Fruit fly (Drosophila melanogaster) whole organism, embryonic: ENCODE results near the gene Ilp6.

Source experiments
- BtbVII ChIP-seq: fragments of 200-800 bp; sonication (Bioruptor generic); optimal IDR thresholded peaks from 3 replicates; lab custom pipeline; 2017; ENCODE audit warnings: missing biosample characterization, mild to moderate bottlenecking, missing genetic modification characterization
- Bteb2 ChIP-seq: fragments of 200-800 bp; sonication (Bioruptor generic); optimal IDR thresholded peaks from 2 replicates; lab custom pipeline; 2016; ENCODE audit warnings: missing biosample characterization, missing genetic modification characterization
- CG10431 ChIP-seq: fragments of 200-800 bp; sonication (Bioruptor generic); optimal IDR thresholded peaks from 3 replicates; lab custom pipeline; 2018; ENCODE audit warnings: missing biosample characterization, mild to moderate bottlenecking, missing genetic modification characterization
- CG10979 ChIP-seq: fragments of 200-800 bp; sonication (Bioruptor generic); optimal IDR thresholded peaks from 2 replicates; lab custom pipeline; 2018; ENCODE audit warnings: missing biosample characterization, mild to moderate bottlenecking, missing genetic modification characterization, moderate library complexity
- CG11247 ChIP-seq: fragments of 200-800 bp; sonication (Bioruptor generic); IDR thresholded peaks from 2 replicates; pipeline ENCODE4 v1.3.6; 2022; ENCODE audit warnings: missing biosample characterization, missing genetic modification characterization
- CG12071 ChIP-seq: fragments of 200-800 bp; sonication (Bioruptor generic); optimal IDR thresholded peaks from 3 replicates; lab custom pipeline; 2018; ENCODE audit warnings: missing biosample characterization, mild to moderate bottlenecking, missing genetic modification characterization
- CG12155 ChIP-seq: fragments of 200-800 bp; sonication (Bioruptor generic); optimal IDR thresholded peaks from 3 replicates; lab custom pipeline; 2016; ENCODE audit warnings: missing biosample characterization, missing genetic modification characterization
- CG12391 ChIP-seq: fragments of 200-800 bp; sonication (Bioruptor generic); optimal IDR thresholded peaks from 3 replicates; lab custom pipeline; 2018; ENCODE audit warnings: missing biosample characterization, mild to moderate bottlenecking, missing genetic modification characterization, moderate library complexity
- CG1603 ChIP-seq: fragments of 200-800 bp; sonication (Bioruptor generic); optimal IDR thresholded peaks from 2 replicates; lab custom pipeline; 2019; ENCODE audit warnings: missing biosample characterization, mild to moderate bottlenecking, missing genetic modification characterization, moderate library complexity
- CG16813 ChIP-seq: fragments of 200-800 bp; sonication (Bioruptor generic); IDR thresholded peaks from 3 replicates; pipeline ENCODE4 v1.3.6; 2022; ENCODE audit warnings: missing biosample characterization, missing genetic modification characterization; ENCODE audit not compliant: partially characterized antibody
- CG16863 ChIP-seq: fragments of 200-800 bp; sonication (Bioruptor generic); optimal IDR thresholded peaks from 3 replicates; lab custom pipeline; 2016; ENCODE audit warnings: missing biosample characterization, missing genetic modification characterization
- CG17802 ChIP-seq: fragments of 200-800 bp; sonication (Bioruptor generic); optimal IDR thresholded peaks from 2 replicates; lab custom pipeline; 2018; ENCODE audit warnings: missing biosample characterization, mild to moderate bottlenecking, missing genetic modification characterization, moderate library complexity
- CG18262 ChIP-seq: fragments of 200-800 bp; optimal IDR thresholded peaks from 3 replicates; lab custom pipeline; 2019; ENCODE audit warnings: missing biosample characterization, mild to moderate bottlenecking, missing genetic modification characterization, moderate library complexity
- CG2889 ChIP-seq: fragments of 200-800 bp; sonication (Bioruptor generic); IDR thresholded peaks from 3 replicates; pipeline ENCODE4 v1.3.6; 2022; ENCODE audit warnings: missing biosample characterization, missing genetic modification characterization
- CG30403 ChIP-seq: fragments of 200-800 bp; sonication (Bioruptor generic); optimal IDR thresholded peaks from 3 replicates; lab custom pipeline; 2016; ENCODE audit warnings: missing biosample characterization, missing genetic modification characterization
- CG31224 ChIP-seq: fragments of 200-800 bp; sonication (Bioruptor generic); IDR thresholded peaks from 2 replicates; pipeline ENCODE4 v1.3.6; 2022; ENCODE audit warnings: missing biosample characterization, missing genetic modification characterization
- CG32532 ChIP-seq: fragments of 200-800 bp; sonication (Bioruptor generic); IDR thresholded peaks from 2 replicates; pipeline ENCODE4 v1.3.6; 2022; ENCODE audit warnings: missing biosample characterization, missing genetic modification characterization
- CG34224 ChIP-seq: fragments of 200-800 bp; sonication (Bioruptor generic); IDR thresholded peaks from 3 replicates; pipeline ENCODE4 v1.3.6; 2022; ENCODE audit warnings: missing biosample characterization, missing genetic modification characterization; ENCODE audit not compliant: partially characterized antibody
- CG34422 ChIP-seq: fragments of 200-800 bp; sonication (Bioruptor generic); IDR thresholded peaks from 3 replicates; pipeline ENCODE4 v1.3.6; 2022; ENCODE audit warnings: missing biosample characterization, missing genetic modification characterization
- CG3995 ChIP-seq: fragments of 200-800 bp; sonication (Bioruptor generic); optimal IDR thresholded peaks from 3 replicates; lab custom pipeline; 2016; ENCODE audit warnings: missing biosample characterization, missing genetic modification characterization
- CG4730 ChIP-seq: fragments of 200-800 bp; sonication (Bioruptor generic); IDR thresholded peaks from 2 replicates; pipeline ENCODE4 v1.3.6; 2022; ENCODE audit warnings: missing biosample characterization, missing genetic modification characterization
- CG7372 ChIP-seq: fragments of 200-800 bp; sonication (Bioruptor generic); IDR thresholded peaks from 2 replicates; pipeline ENCODE4 v1.3.6; 2022; ENCODE audit warnings: missing biosample characterization, missing genetic modification characterization
- CG7987 ChIP-seq: fragments of 200-800 bp; sonication (Bioruptor generic); optimal IDR thresholded peaks from 2 replicates; lab custom pipeline; 2018; ENCODE audit warnings: missing biosample characterization, mild to moderate bottlenecking, missing genetic modification characterization, moderate library complexity
- CG8281 ChIP-seq: fragments of 200-800 bp; sonication (Bioruptor generic); optimal IDR thresholded peaks from 2 replicates; lab custom pipeline; 2018; ENCODE audit warnings: missing biosample characterization, mild to moderate bottlenecking, missing genetic modification characterization, moderate library complexity
- CoRest ChIP-seq: fragments of 200-800 bp; sonication (Bioruptor generic); optimal IDR thresholded peaks from 3 replicates; lab custom pipeline; 2018; ENCODE audit warnings: missing biosample characterization, mild to moderate bottlenecking, missing genetic modification characterization, moderate library complexity
- GATAe ChIP-seq: fragments of 200-800 bp; sonication (Bioruptor generic); conservative IDR thresholded peaks from 2 replicates; pipeline ENCODE4 v1.3.6; 2022; ENCODE audit warnings: missing biosample characterization, missing genetic modification characterization
- HHEX ChIP-seq: fragments of 200-800 bp; sonication (Bioruptor generic); optimal IDR thresholded peaks from 3 replicates; lab custom pipeline; 2017; ENCODE audit warnings: missing biosample characterization, mild to moderate bottlenecking, missing genetic modification characterization, missing genetic modification reagents
- Nf-YC ChIP-seq: fragments of 200-800 bp; optimal IDR thresholded peaks from 3 replicates; lab custom pipeline; 2019; ENCODE audit warnings: missing biosample characterization, mild to moderate bottlenecking, missing genetic modification characterization, moderate library complexity
- Oli ChIP-seq: fragments of 200-800 bp; sonication (Bioruptor generic); optimal IDR thresholded peaks from 2 replicates; lab custom pipeline; 2018; ENCODE audit warnings: missing biosample characterization, mild to moderate bottlenecking, missing genetic modification characterization, moderate library complexity
- Sox102F ChIP-seq: fragments of 200-800 bp; sonication (Bioruptor generic); optimal IDR thresholded peaks from 2 replicates; lab custom pipeline; 2018; ENCODE audit warnings: missing biosample characterization, mild to moderate bottlenecking, missing genetic modification characterization, moderate library complexity
- Trl ChIP-seq, 3 experiments: fragments of >200 bp in 2 of 3; fragments of 200-800 bp in 1 of 3; sonication (Bioruptor generic) in 1 of 3; optimal IDR thresholded peaks; 2 replicates in 1 of 3; 3 replicates in 2 of 3; lab custom pipeline; 2016 to 2017; ENCODE audit warnings: missing biosample characterization in 1 of 3, missing genetic modification characterization in 1 of 3
- Xrp1 ChIP-seq: fragments of 200-800 bp; sonication (Bioruptor generic); IDR thresholded peaks from 2 replicates; pipeline ENCODE4 v1.3.6; 2022; ENCODE audit warnings: missing biosample characterization, missing genetic modification characterization
- ase ChIP-seq: fragments of 200-800 bp; sonication (Bioruptor generic); IDR thresholded peaks from 3 replicates; pipeline ENCODE4 v1.3.6; 2022; ENCODE audit warnings: missing biosample characterization, missing genetic modification characterization
- cad ChIP-seq: fragments of >200 bp; optimal IDR thresholded peaks from 2 replicates; lab custom pipeline; 2017; ENCODE audit warnings: missing biosample characterization, missing genetic modification characterization
- chm ChIP-seq: fragments of 200-800 bp; sonication (Bioruptor generic); IDR thresholded peaks from 2 replicates; pipeline ENCODE4 v1.3.6; 2022; ENCODE audit warnings: missing biosample characterization, missing genetic modification characterization
- ci ChIP-seq: fragments of 200-800 bp; sonication (Bioruptor generic); IDR thresholded peaks from 3 replicates; pipeline ENCODE4 v1.3.6; 2022; ENCODE audit warnings: missing biosample characterization, missing genetic modification characterization
- dan ChIP-seq: fragments of 200-800 bp; sonication (Bioruptor generic); IDR thresholded peaks from 2 replicates; pipeline ENCODE4 v1.3.6; 2022; ENCODE audit warnings: missing biosample characterization, missing genetic modification characterization
- danr ChIP-seq: fragments of 200-800 bp; sonication (Bioruptor generic); IDR thresholded peaks from 2 replicates; pipeline ENCODE4 v1.3.6; 2022; ENCODE audit warnings: missing biosample characterization, missing genetic modification characterization
- dati ChIP-seq: fragments of 200-800 bp; sonication (Bioruptor generic); IDR thresholded peaks from 2 replicates; pipeline ENCODE4 v1.3.6; 2022; ENCODE audit warnings: missing biosample characterization, missing genetic modification characterization
- disco-r ChIP-seq: fragments of 200-800 bp; sonication (Bioruptor generic); optimal IDR thresholded peaks from 2 replicates; lab custom pipeline; 2016; ENCODE audit warnings: missing biosample characterization, missing genetic modification characterization
- gsb ChIP-seq: fragments of 200-800 bp; sonication (Bioruptor generic); IDR thresholded peaks from 2 replicates; pipeline ENCODE4 v1.3.6; 2022; ENCODE audit warnings: missing biosample characterization, missing genetic modification characterization
- gsb-n ChIP-seq: fragments of 200-800 bp; sonication (Bioruptor generic); optimal IDR thresholded peaks from 3 replicates; lab custom pipeline; 2018; ENCODE audit warnings: missing biosample characterization, mild to moderate bottlenecking, missing genetic modification characterization
- h ChIP-seq: fragments of >200 bp; optimal IDR thresholded peaks from 2 replicates; lab custom pipeline; 2017
- hkb ChIP-seq, 2 experiments: fragments of 200-800 bp in 1 of 2; fragments of >200 bp in 1 of 2; sonication (Bioruptor generic) in 1 of 2; IDR thresholded peaks in 1 of 2; optimal IDR thresholded peaks in 1 of 2; 2 replicates each; pipeline versions ENCODE4 v1.3.6 to Lab custom; 2017 to 2022; ENCODE audit warnings: missing biosample characterization in 1 of 2, missing genetic modification characterization in 1 of 2
- lab ChIP-seq: fragments of 200-800 bp; sonication (Bioruptor generic); optimal IDR thresholded peaks from 3 replicates; lab custom pipeline; 2017; ENCODE audit warnings: missing biosample characterization, missing genetic modification characterization, mild to moderate bottlenecking, moderate library complexity, missing genetic modification reagents
- mirr ChIP-seq: fragments of 200-800 bp; sonication (Bioruptor generic); optimal IDR thresholded peaks from 3 replicates; lab custom pipeline; 2018; ENCODE audit warnings: missing biosample characterization, mild to moderate bottlenecking, missing genetic modification characterization
- pb ChIP-seq: fragments of 200-800 bp; sonication (Bioruptor generic); optimal IDR thresholded peaks from 3 replicates; lab custom pipeline; 2016; ENCODE audit warnings: missing biosample characterization, missing genetic modification characterization
- phol ChIP-seq: fragments of 200-800 bp; sonication (Bioruptor generic); optimal IDR thresholded peaks from 3 replicates; lab custom pipeline; 2018; ENCODE audit warnings: missing biosample characterization, mild to moderate bottlenecking, missing genetic modification characterization, moderate library complexity
- schlank ChIP-seq: fragments of 200-800 bp; sonication (Bioruptor generic); optimal IDR thresholded peaks from 2 replicates; lab custom pipeline; 2018; ENCODE audit warnings: missing biosample characterization, mild to moderate bottlenecking, missing genetic modification characterization
- sob ChIP-seq: fragments of 200-800 bp; sonication (Bioruptor generic); IDR thresholded peaks from 2 replicates; pipeline ENCODE4 v1.3.6; 2022; ENCODE audit warnings: missing biosample characterization, missing genetic modification characterization

The Ilp6 gene

DNA sequence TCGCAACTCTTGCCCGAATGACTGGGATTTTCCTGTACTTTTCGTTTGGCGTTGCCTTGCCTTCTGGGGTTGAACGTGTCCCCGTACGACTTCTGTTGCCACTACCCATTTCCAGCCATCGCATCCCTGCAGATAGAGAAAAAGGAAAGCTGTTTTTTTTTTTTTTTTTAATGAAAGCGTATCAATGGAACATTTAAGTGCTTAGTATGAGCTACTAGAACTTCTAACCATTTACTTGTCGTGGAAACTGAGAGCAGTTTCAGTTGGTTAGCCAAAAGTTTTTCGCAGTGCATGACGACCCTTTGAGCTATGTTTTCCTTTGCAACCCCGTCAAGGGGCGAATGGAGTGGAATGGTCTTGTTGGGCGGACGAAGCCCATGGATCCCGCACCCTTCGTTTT is 5.1 kb downstream of the Ilp6 start (continued):
- TF ChIP-seq Trl (optimal IDR thresholded peaks at IDR 0.05; lab: Kevin White, UChicago) = no peak
- TF ChIP-seq Trl (GFP tag; optimal IDR thresholded peaks at IDR 0.05; lab: Kevin White, UChicago) = peak; percentile 66
- TF ChIP-seq CoRest = peak; percentile 68
- peak; percentile 3 for TF ChIP-seq CG7987
- peak; percentile 31; the same call in 1 of the 2 replicates for TF ChIP-seq CG31224 (GFP tag; lab: Robert Waterston, UW)
- TF ChIP-seq Xrp1 (GFP tag; lab: Robert Waterston, UW) = peak; percentile 80
- peak; percentile 59; the same call in 1 of the 3 replicates for TF ChIP-seq CG2889 (GFP tag; lab: Robert Waterston, UW)
- no peak for TF ChIP-seq hkb (optimal IDR thresholded peaks at IDR 0.05; lab: Kevin White, UChicago)
- TF ChIP-seq hkb (GFP tag; IDR thresholded peaks at IDR 0.05; lab: Robert Waterston, UW) = peak; percentile 75
- TF ChIP-seq dati = 0 out of 2 replicates have a peak, but pooled peaks have one; percentile 33
- TF ChIP-seq CG34422 (GFP tag; lab: Robert Waterston, UW) = 0 out of 3 replicates have a peak, but pooled peaks have one; percentile 22
- TF ChIP-seq Sox102F (GFP tag; lab: Kevin White, UChicago) = peak; percentile 75
- TF ChIP-seq CG16863 = peak; percentile 87
- TF ChIP-seq GATAe (GFP tag; lab: Robert Waterston, UW) = no peak; the same call in 1 of the 2 replicates
- TF ChIP-seq CG1603 (tag; lab: Kevin White, UChicago) = peak; percentile 42
- TF ChIP-seq Oli (tag; lab: Kevin White, UChicago) = peak; percentile 66
- TF ChIP-seq danr = no peak
- no peak for TF ChIP-seq ase (GFP tag; lab: Robert Waterston, UW)
- TF ChIP-seq phol (tag; lab: Kevin White, UChicago) = peak; percentile 36
- TF ChIP-seq BtbVII (GFP tag; lab: Kevin White, UChicago) = peak; percentile 40
- TF ChIP-seq CG32532 (GFP tag; lab: Robert Waterston, UW) = peak; percentile 69
- TF ChIP-seq schlank = no peak
- TF ChIP-seq dan = no peak
- no peak for TF ChIP-seq mirr (GFP tag; lab: Kevin White, UChicago)
- TF ChIP-seq CG10431 = peak; percentile 15
- TF ChIP-seq CG4730 (GFP tag; lab: Robert Waterston, UW) = peak; percentile 66
- no peak for TF ChIP-seq CG16813 (GFP tag; lab: Robert Waterston, UW)
- TF ChIP-seq CG3995 (GFP tag; lab: Kevin White, UChicago) = no peak
- TF ChIP-seq CG10979 = peak; percentile 56
- 0 out of 2 replicates have a peak, but pooled peaks have one; percentile 23 for TF ChIP-seq gsb (GFP tag; lab: Robert Waterston, UW)
- no peak for TF ChIP-seq CG34224 (GFP tag; lab: Robert Waterston, UW)
- peak; percentile 41 for TF ChIP-seq HHEX (GFP tag; lab: Kevin White, UChicago)
- TF ChIP-seq sob (GFP tag; lab: Robert Waterston, UW) = 0 out of 2 replicates have a peak, but pooled peaks have one; percentile 31
- TF ChIP-seq pb (GFP tag; lab: Kevin White, UChicago) = peak; percentile 54
- peak; percentile 92 for TF ChIP-seq ci (GFP tag; lab: Robert Waterston, UW)
- no peak for TF ChIP-seq cad (GFP tag; lab: Kevin White, UChicago)
- peak; percentile 60 for TF ChIP-seq gsb-n
- TF ChIP-seq CG11247 = peak; percentile 66
- TF ChIP-seq chm (GFP tag; lab: Robert Waterston, UW) = peak; percentile 72; the same call in 1 of the 2 replicates
- TF ChIP-seq CG12155 (GFP tag; lab: Kevin White, UChicago) = peak; percentile 73
- TF ChIP-seq disco-r (GFP tag; lab: Kevin White, UChicago) = peak; percentile 54
- TF ChIP-seq CG30403 (GFP tag; lab: Kevin White, UChicago) = peak; percentile 83
- no peak for TF ChIP-seq h (lab: Kevin White, UChicago)
- peak; percentile 61 for TF ChIP-seq CG7372 (GFP tag; lab: Robert Waterston, UW)
- peak; percentile 13 for TF ChIP-seq Nf-YC (tag; lab: Kevin White, UChicago)
- TF ChIP-seq CG12071 (GFP tag; lab: Kevin White, UChicago) = peak; percentile 9
- peak; percentile 30 for TF ChIP-seq CG17802 (tag; lab: Kevin White, UChicago)
- peak; percentile 74 for TF ChIP-seq CG18262
- peak; percentile 84 for TF ChIP-seq lab
- TF ChIP-seq Bteb2 (GFP tag; lab: Kevin White, UChicago) = peak; percentile 77
- peak; percentile 80 for TF ChIP-seq CG12391 (tag; lab: Kevin White, UChicago)
- no peak for TF ChIP-seq CG8281
